Fruit fly (Drosophila melanogaster) whole organism, prepupa: ENCODE data around the gene CG12236.

Source experiments
- CG10631 ChIP-seq: fragments of 200-800 bp; sonication (Bioruptor generic); optimal IDR thresholded peaks from 2 replicates; lab custom pipeline; 2016; ENCODE audit warnings: missing biosample characterization, missing genetic modification characterization
- CG10669 ChIP-seq: fragments of 200-800 bp; sonication (Bioruptor generic); optimal IDR thresholded peaks from 3 replicates; lab custom pipeline; 2018; ENCODE audit warnings: missing biosample characterization, mild to moderate bottlenecking, missing genetic modification characterization, moderate library complexity
- CG11294 ChIP-seq: fragments of 200-800 bp; sonication (Bioruptor generic); IDR thresholded peaks from 2 replicates; pipeline ENCODE4 v1.3.6; 2022; ENCODE audit warnings: missing biosample characterization, missing genetic modification characterization
- CG11762 ChIP-seq: fragments of 200-800 bp; sonication (Bioruptor generic); optimal IDR thresholded peaks from 3 replicates; lab custom pipeline; 2016; ENCODE audit warnings: missing biosample characterization, missing genetic modification characterization; ENCODE audit not compliant: insufficient read depth
- CG11902 ChIP-seq: fragments of 200-800 bp; sonication (Bioruptor generic); optimal IDR thresholded peaks from 3 replicates; lab custom pipeline; 2016; ENCODE audit warnings: missing biosample characterization, missing genetic modification characterization
- CG15336 ChIP-seq: fragments of 200-800 bp; sonication (Bioruptor generic); IDR thresholded peaks from 2 replicates; pipeline ENCODE4 v1.3.6; 2022; ENCODE audit warnings: missing biosample characterization, missing genetic modification characterization
- CG1621 ChIP-seq: fragments of 200-800 bp; sonication (Bioruptor generic); optimal IDR thresholded peaks from 3 replicates; lab custom pipeline; 2018; ENCODE audit warnings: missing biosample characterization, mild to moderate bottlenecking, missing genetic modification characterization
- CG3032 ChIP-seq: fragments of 200-800 bp; optimal IDR thresholded peaks from 2 replicates; lab custom pipeline; 2019; ENCODE audit warnings: missing biosample characterization, mild to moderate bottlenecking, missing genetic modification characterization, moderate library complexity
- CG31627 ChIP-seq: fragments of 200-800 bp; sonication (Bioruptor generic); optimal IDR thresholded peaks from 3 replicates; lab custom pipeline; 2016; ENCODE audit warnings: missing biosample characterization, missing genetic modification characterization
- CG32006 ChIP-seq: fragments of 200-800 bp; sonication (Bioruptor generic); optimal IDR thresholded peaks from 3 replicates; lab custom pipeline; 2017; ENCODE audit warnings: missing biosample characterization, mild to moderate bottlenecking, missing genetic modification characterization
- CG34406 ChIP-seq: fragments of 200-800 bp; sonication (Bioruptor generic); optimal IDR thresholded peaks from 3 replicates; lab custom pipeline; 2016; ENCODE audit warnings: missing biosample characterization, missing genetic modification characterization
- CG3919 ChIP-seq: fragments of 200-800 bp; sonication (Bioruptor generic); optimal IDR thresholded peaks from 3 replicates; lab custom pipeline; 2016; ENCODE audit warnings: missing biosample characterization, missing genetic modification characterization
- CG4318 ChIP-seq: fragments of 200-800 bp; sonication (Bioruptor generic); optimal IDR thresholded peaks from 3 replicates; lab custom pipeline; 2017; ENCODE audit warnings: missing biosample characterization, mild to moderate bottlenecking, missing genetic modification characterization
- CG6276 ChIP-seq: fragments of 200-800 bp; sonication (Bioruptor generic); optimal IDR thresholded peaks from 2 replicates; lab custom pipeline; 2017; ENCODE audit warnings: missing biosample characterization, mild to moderate bottlenecking, missing genetic modification characterization
- CG6792 ChIP-seq: fragments of 200-800 bp; sonication (Bioruptor generic); optimal IDR thresholded peaks from 3 replicates; lab custom pipeline; 2016; ENCODE audit warnings: missing biosample characterization, missing genetic modification characterization
- CG6808 ChIP-seq: fragments of 200-800 bp; sonication (Bioruptor generic); optimal IDR thresholded peaks from 3 replicates; lab custom pipeline; 2017; ENCODE audit warnings: missing biosample characterization, missing genetic modification characterization, mild to moderate bottlenecking, moderate library complexity, missing genetic modification reagents
- CG6854 ChIP-seq: fragments of 200-800 bp; sonication (Bioruptor generic); optimal IDR thresholded peaks from 2 replicates; lab custom pipeline; 2017; ENCODE audit warnings: missing biosample characterization, mild to moderate bottlenecking, missing genetic modification characterization
- CG7368 ChIP-seq: fragments of 200-800 bp; sonication (Bioruptor generic); optimal IDR thresholded peaks from 3 replicates; lab custom pipeline; 2016; ENCODE audit warnings: missing biosample characterization, missing genetic modification characterization
- CG8319 ChIP-seq: fragments of 200-800 bp; sonication (Bioruptor generic); optimal IDR thresholded peaks from 3 replicates; lab custom pipeline; 2016; ENCODE audit warnings: missing biosample characterization, missing genetic modification characterization
- CG8632 ChIP-seq: fragments of 200-800 bp; sonication (Bioruptor generic); optimal IDR thresholded peaks from 3 replicates; lab custom pipeline; 2016; ENCODE audit warnings: missing biosample characterization, missing genetic modification characterization
- CG9139 ChIP-seq: fragments of 200-800 bp; sonication (Bioruptor generic); optimal IDR thresholded peaks from 3 replicates; lab custom pipeline; 2017; ENCODE audit warnings: missing biosample characterization, mild to moderate bottlenecking, missing genetic modification characterization
- Eip75B ChIP-seq: fragments of 200-800 bp; sonication (Bioruptor generic); optimal IDR thresholded peaks from 3 replicates; lab custom pipeline; 2016; ENCODE audit warnings: missing biosample characterization, missing genetic modification characterization
- Eip78C ChIP-seq: fragments of 200-800 bp; sonication (Bioruptor generic); peaks from one replicate; lab custom pipeline; 2016; ENCODE audit warnings: missing biosample characterization, missing genetic modification characterization
- Eip93F ChIP-seq: fragments of 200-800 bp; sonication (Bioruptor generic); optimal IDR thresholded peaks from 2 replicates; lab custom pipeline; 2016; ENCODE audit warnings: missing biosample characterization, mild to moderate bottlenecking, missing genetic modification characterization
- Ets21C ChIP-seq: fragments of 200-800 bp; sonication (Bioruptor generic); optimal IDR thresholded peaks from 3 replicates; lab custom pipeline; 2016; ENCODE audit warnings: missing biosample characterization, missing genetic modification characterization
- Ets96B ChIP-seq: fragments of 200-800 bp; optimal IDR thresholded peaks from 2 replicates; lab custom pipeline; 2019; ENCODE audit warnings: missing biosample characterization, mild to moderate bottlenecking, missing genetic modification characterization, moderate library complexity
- Gug ChIP-seq: fragments of 200-800 bp; sonication (Bioruptor generic); IDR thresholded peaks from 2 replicates; pipeline ENCODE4 v1.3.6; 2022; ENCODE audit warnings: missing biosample characterization, missing genetic modification characterization
- Hr38 ChIP-seq: sonication (Bioruptor generic); optimal IDR thresholded peaks from 2 replicates; lab custom pipeline; 2016; ENCODE audit warnings: missing biosample characterization, missing genetic modification characterization
- Hr39 ChIP-seq: fragments of 200-800 bp; sonication (Bioruptor generic); optimal IDR thresholded peaks from 2 replicates; lab custom pipeline; 2016; ENCODE audit warnings: missing biosample characterization, missing genetic modification characterization
- Hr4 ChIP-seq: fragments of 200-800 bp; sonication (Bioruptor generic); optimal IDR thresholded peaks from 3 replicates; lab custom pipeline; 2016; ENCODE audit warnings: missing biosample characterization, missing genetic modification characterization
- Lpt ChIP-seq: fragments of 200-800 bp; sonication (Bioruptor generic); optimal IDR thresholded peaks from 3 replicates; lab custom pipeline; 2016; ENCODE audit warnings: missing biosample characterization, missing genetic modification characterization
- OdsH ChIP-seq: fragments of 200-800 bp; sonication (Bioruptor generic); optimal IDR thresholded peaks from 3 replicates; lab custom pipeline; 2016; ENCODE audit warnings: missing biosample characterization, missing genetic modification characterization
- Smox ChIP-seq: fragments of 200-800 bp; sonication (Bioruptor generic); optimal IDR thresholded peaks from 3 replicates; lab custom pipeline; 2016; ENCODE audit warnings: missing biosample characterization, missing genetic modification characterization
- Sox102F ChIP-seq: fragments of 200-800 bp; sonication (Bioruptor generic); optimal IDR thresholded peaks from 2 replicates; lab custom pipeline; 2016; ENCODE audit warnings: missing biosample characterization, mild to moderate bottlenecking, missing genetic modification characterization
- Sox14 ChIP-seq: fragments of 200-800 bp; sonication (Bioruptor generic); optimal IDR thresholded peaks from 3 replicates; lab custom pipeline; 2016; ENCODE audit warnings: missing biosample characterization, missing genetic modification characterization
- achi ChIP-seq: fragments of 200-800 bp; sonication (Bioruptor generic); optimal IDR thresholded peaks from 3 replicates; lab custom pipeline; 2016; ENCODE audit warnings: missing biosample characterization, missing genetic modification characterization
- cyc ChIP-seq: fragments of 200-800 bp; sonication (Bioruptor generic); optimal IDR thresholded peaks from 3 replicates; lab custom pipeline; 2016; ENCODE audit warnings: missing biosample characterization, missing genetic modification characterization
- dac ChIP-seq: fragments of 200-800 bp; sonication (Bioruptor generic); optimal IDR thresholded peaks from 2 replicates; lab custom pipeline; 2017; ENCODE audit warnings: missing biosample characterization, mild to moderate bottlenecking, missing genetic modification characterization
- dsx ChIP-seq: fragments of 200-800 bp; optimal IDR thresholded peaks from 3 replicates; lab custom pipeline; 2019; ENCODE audit warnings: missing biosample characterization, mild to moderate bottlenecking, missing genetic modification characterization, moderate library complexity; ENCODE audit not compliant: poor library complexity, severe bottlenecking
- eg ChIP-seq: fragments of 200-800 bp; sonication (Bioruptor generic); IDR thresholded peaks from 3 replicates; pipeline ENCODE4 v1.3.6; 2022; ENCODE audit warnings: missing biosample characterization, missing genetic modification characterization
- esn ChIP-seq: fragments of 200-800 bp; sonication (Bioruptor generic); optimal IDR thresholded peaks from 2 replicates; lab custom pipeline; 2016; ENCODE audit warnings: missing biosample characterization, mild to moderate bottlenecking, missing genetic modification characterization, moderate library complexity
- fd59A ChIP-seq: fragments of 200-800 bp; sonication (Bioruptor generic); optimal IDR thresholded peaks from 2 replicates; lab custom pipeline; 2017; ENCODE audit warnings: missing biosample characterization, mild to moderate bottlenecking, missing genetic modification characterization, missing genetic modification reagents
- lz ChIP-seq: fragments of 200-800 bp; sonication (Bioruptor generic); optimal IDR thresholded peaks from 3 replicates; lab custom pipeline; 2016; ENCODE audit warnings: missing biosample characterization, missing genetic modification characterization
- net ChIP-seq: fragments of 200-800 bp; sonication (Bioruptor generic); optimal IDR thresholded peaks from 3 replicates; lab custom pipeline; 2016; ENCODE audit warnings: missing biosample characterization, missing genetic modification characterization
- pdm3 ChIP-seq: fragments of 200-800 bp; sonication (Bioruptor generic); optimal IDR thresholded peaks from 3 replicates; lab custom pipeline; 2016; ENCODE audit warnings: missing biosample characterization, missing genetic modification characterization
- salr ChIP-seq, 2 experiments: fragments of 200-800 bp; sonication (Bioruptor generic); optimal IDR thresholded peaks; 3 replicates each; lab custom pipeline; 2016 to 2018; ENCODE audit warnings: missing biosample characterization in 2 of 2, missing genetic modification characterization in 2 of 2, mild to moderate bottlenecking in 1 of 2
- spab ChIP-seq: fragments of 200-800 bp; sonication (Bioruptor generic); optimal IDR thresholded peaks from 2 replicates; lab custom pipeline; 2017; ENCODE audit warnings: missing biosample characterization, mild to moderate bottlenecking, missing genetic modification characterization, missing genetic modification reagents
- ss ChIP-seq, 2 experiments: fragments of 200-800 bp; sonication (Bioruptor generic); optimal IDR thresholded peaks; 2 replicates in 1 of 2; 3 replicates in 1 of 2; lab custom pipeline; 2017 to 2018; ENCODE audit warnings: mild to moderate bottlenecking in 2 of 2, missing biosample characterization in 2 of 2, missing genetic modification characterization in 2 of 2, moderate library complexity in 1 of 2
- svp ChIP-seq: fragments of 200-800 bp; sonication (Bioruptor generic); peaks from one replicate; lab custom pipeline; 2016; ENCODE audit warnings: missing biosample characterization, missing genetic modification characterization
- topi ChIP-seq: fragments of 200-800 bp; sonication (Bioruptor generic); optimal IDR thresholded peaks from 3 replicates; lab custom pipeline; 2016; ENCODE audit warnings: missing biosample characterization, missing genetic modification characterization

Gene CG12236

DNA sequence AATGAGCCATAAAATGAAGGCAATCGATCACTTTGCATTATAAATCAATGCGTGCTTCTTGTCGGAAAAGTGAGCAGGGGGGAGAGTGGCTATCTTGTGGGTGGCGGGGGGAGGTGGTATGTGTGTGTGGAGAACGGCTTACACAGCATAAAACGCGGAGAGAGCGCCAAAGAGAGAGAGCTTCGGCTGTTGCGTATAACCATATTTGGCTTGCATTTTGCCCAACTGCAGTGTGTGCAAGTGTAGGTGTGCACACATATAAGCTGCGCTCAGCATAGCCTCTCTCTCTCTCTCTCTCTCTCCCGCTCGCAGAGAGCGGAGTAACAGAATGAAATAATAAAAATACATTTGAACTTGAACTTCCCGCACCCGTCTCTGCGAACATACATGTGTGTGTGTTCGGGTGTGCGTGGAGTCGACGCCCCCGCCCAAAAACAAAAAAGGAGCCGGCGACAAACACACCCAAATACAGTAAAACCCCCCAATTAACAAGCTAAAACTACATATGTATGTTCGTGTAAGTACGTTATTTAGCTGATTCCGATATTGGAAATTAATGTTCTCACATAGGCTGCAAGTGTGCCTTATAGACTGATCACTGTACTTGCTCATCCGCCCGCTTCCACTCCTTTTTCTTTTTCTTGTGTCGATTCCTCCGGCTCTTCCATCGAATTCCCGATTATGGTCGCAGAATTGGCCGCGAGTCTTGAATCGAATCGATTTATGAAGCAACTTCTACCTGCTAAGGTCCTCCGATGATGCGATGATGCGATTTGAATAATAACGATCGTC is 21.0 kb upstream of the CG12236 start:
- TF ChIP-seq Sox102F (peak; percentile 89), CG32006 (GFP tag; lab: Kevin White, UChicago) (peak; percentile 69), salr (GFP tag; optimal IDR thresholded peaks at IDR 0.05; lab: Kevin White, UChicago) (peak; percentile 15 to 72), CG6276 (GFP tag; lab: Kevin White, UChicago) (no peak), CG9139 (peak; percentile 60), pdm3 (GFP tag; lab: Kevin White, UChicago) (peak; percentile 84), CG11902 (peak; percentile 78), CG3032 (tag; lab: Kevin White, UChicago) (peak; percentile 73), CG6808 (peak; percentile 75), CG6792 (GFP tag; lab: Kevin White, UChicago) (peak; percentile 86), Eip75B (GFP tag; lab: Kevin White, UChicago) (peak; percentile 89), CG10631 (GFP tag; lab: Kevin White, UChicago) (peak; percentile 83), ss (GFP tag; optimal IDR thresholded peaks at IDR 0.05; lab: Kevin White, UChicago) (peak; percentile 77 to 82), Hr38 (GFP tag; lab: Kevin White, UChicago) (no peak), CG34406 (peak; percentile 83), fd59A (GFP tag; lab: Kevin White, UChicago) (peak; percentile 75), net (GFP tag; lab: Kevin White, UChicago) (peak; percentile 81), CG31627 (GFP tag; lab: Kevin White, UChicago) (peak; percentile 90), esn (GFP tag; lab: Kevin White, UChicago) (peak; percentile 90), spab (GFP tag; lab: Kevin White, UChicago) (peak; percentile 76), Smox (GFP tag; lab: Kevin White, UChicago) (peak; percentile 88), dsx (GFP tag; lab: Kevin White, UChicago) (peak; percentile 82), Lpt (GFP tag; lab: Kevin White, UChicago) (peak; percentile 62), CG7368 (GFP tag; lab: Kevin White, UChicago) (peak; percentile 87), Hr4 (GFP tag; lab: Kevin White, UChicago) (peak; percentile 47), svp (GFP tag; lab: Kevin White, UChicago) (peak; percentile 95), CG10669 (GFP tag; lab: Kevin White, UChicago) (peak; percentile 78), dac (GFP tag; lab: Kevin White, UChicago) (no peak), lz (GFP tag; lab: Kevin White, UChicago) (peak; percentile 91), Eip78C (GFP tag; lab: Kevin White, UChicago) (peak; percentile 93), CG1621 (tag; lab: Kevin White, UChicago) (peak; percentile 83), CG8632 (GFP tag; lab: Kevin White, UChicago) (peak; percentile 77), Ets96B (tag; lab: Kevin White, UChicago) (peak; percentile 82), Sox14 (GFP tag; lab: Kevin White, UChicago) (peak; percentile 89), CG4318 (GFP tag; lab: Kevin White, UChicago) (no peak), cyc (GFP tag; lab: Kevin White, UChicago) (peak; percentile 90), CG8319 (peak; percentile 66), topi (GFP tag; lab: Kevin White, UChicago) (peak; percentile 91), CG11762 (peak; percentile 59), achi (peak; percentile 85), OdsH (GFP tag; lab: Kevin White, UChicago) (peak; percentile 82), Eip93F (GFP tag; lab: Kevin White, UChicago) (peak; percentile 42), eg (GFP tag; lab: Robert Waterston, UW) (peak; percentile 69), Gug (GFP tag; lab: Robert Waterston, UW) (peak; percentile 59), CG3919 (GFP tag; lab: Kevin White, UChicago) (peak; percentile 89), Hr39 (GFP tag; lab: Kevin White, UChicago) (peak; percentile 91), Ets21C (GFP tag; lab: Kevin White, UChicago) (peak; percentile 83), CG6854 (peak; percentile 78), CG11294 (GFP tag; lab: Robert Waterston, UW) (0 out of 2 replicates have a peak, but pooled peaks have one; percentile 12), CG15336 (peak; percentile 51; the same call in 1 of the 2 replicates)
